Worm (Caenorhabditis elegans) whole organism, L4/young adult: Measurements from ENCODE around the gene haf-3.
"Not testable (repeated sequence)": the region's sequence is repeated elsewhere in the genome, so short reads cannot be mapped to it uniquely, and the experiment has no call there.

Source experiments
- W03F9.2 ChIP-seq: fragments of 150-350 bp; optimal IDR thresholded peaks from 2 replicates; lab custom pipeline; 2014; ENCODE audit warnings: missing biosample characterization, missing genetic modification characterization
- dao-5 ChIP-seq: sonication (generic microtip); optimal IDR thresholded peaks from 2 replicates; lab custom pipeline; 2016; ENCODE audit warnings: missing genotype, missing genetic modification characterization, moderate library complexity, missing compliant biosample characterization
- him-1 ChIP-seq: sonication (generic microtip); optimal IDR thresholded peaks from 2 replicates; lab custom pipeline; 2016; ENCODE audit warnings: missing genotype, missing genetic modification reagents, missing genetic modification characterization, missing compliant biosample characterization

Gene haf-3

DNA sequence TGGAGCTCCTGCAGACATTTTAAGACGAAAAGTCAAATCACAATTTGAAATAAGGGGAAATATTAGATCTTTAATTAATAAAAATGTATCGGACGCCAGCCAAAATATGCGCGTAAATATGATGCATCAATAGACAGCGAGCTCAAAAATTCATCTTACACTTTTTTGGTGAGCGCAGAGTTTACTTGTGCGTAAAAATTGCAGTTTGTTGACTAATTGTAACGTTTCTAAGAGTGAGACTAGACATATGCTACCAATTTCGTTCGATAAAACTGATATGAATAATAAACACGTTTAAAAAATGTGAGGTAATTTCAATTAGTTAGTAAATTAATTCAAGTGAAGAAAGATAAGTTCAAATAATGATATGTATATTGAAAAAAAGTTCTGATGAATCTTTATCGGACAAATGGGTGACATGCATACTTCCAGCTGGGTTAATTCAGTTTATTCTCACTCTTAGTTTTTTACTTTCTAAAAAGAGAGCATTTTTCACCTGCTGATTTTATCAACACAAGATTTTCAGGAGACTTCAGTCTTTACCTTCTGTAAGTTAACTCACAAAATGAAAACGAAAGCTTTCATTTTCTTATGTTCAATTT, 13.3 kb upstream of the haf-3 start, which contains the start of the genes nhr-285 and irld-52:
nhr-285 (minus strand) TSS at position 101 of the 602 bp plus-strand sequence.
irld-52 (plus strand) TSS at position 552 of the 602 bp plus-strand sequence.
- TF ChIP-seq dao-5 (tag; lab: Kevin White, UChicago) (no peak), W03F9.2 (tag; lab: Kevin White, UChicago) (no peak), him-1 (tag; lab: Kevin White, UChicago) (no peak)

DNA sequence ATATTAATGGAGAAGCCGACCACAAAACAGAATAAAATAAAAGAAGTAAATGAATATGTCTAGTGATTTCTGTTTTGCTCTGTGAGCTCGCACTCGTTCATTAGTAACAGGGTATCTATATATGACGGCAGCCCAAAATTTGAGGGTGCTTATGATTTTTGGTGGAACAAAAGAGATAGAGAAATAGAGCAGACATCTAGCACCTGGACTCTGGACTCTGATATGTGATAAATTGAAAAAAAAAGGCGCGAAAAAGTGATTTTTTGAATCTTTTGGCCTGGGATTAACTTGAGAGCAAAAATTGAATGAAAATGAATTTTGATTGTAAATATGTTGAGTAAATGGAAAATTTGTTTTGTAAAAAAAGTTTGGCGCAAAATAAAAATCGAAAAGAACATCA, 10.7 kb upstream of the haf-3 start, which contains the start of gene nhr-283:
nhr-283 (minus strand) TSS at position 101 of the 400 bp plus-strand sequence.
- no peak for TF ChIP-seq him-1 (tag; lab: Kevin White, UChicago)
- no peak for TF ChIP-seq dao-5 (tag; lab: Kevin White, UChicago)

DNA sequence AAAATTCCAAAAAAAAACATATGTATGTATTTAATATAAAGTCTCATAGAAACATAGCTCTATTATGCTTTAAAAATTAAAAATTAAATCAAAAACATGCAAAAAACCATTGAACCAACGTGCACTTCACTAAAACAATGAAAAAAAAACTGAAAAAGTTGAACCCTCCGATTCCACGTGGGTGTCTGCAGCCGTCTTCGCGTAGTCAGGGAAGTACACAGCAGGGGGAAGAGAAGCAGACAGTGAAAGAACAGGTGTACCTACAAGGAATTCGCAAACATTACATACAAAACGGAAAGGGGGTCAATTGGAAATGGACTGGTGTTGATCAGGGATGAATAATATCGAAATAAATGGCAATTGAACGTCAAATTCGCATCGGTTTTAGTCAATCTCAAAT, 8.0 kb upstream of the haf-3 start:
- TF ChIP-seq W03F9.2 (tag; lab: Kevin White, UChicago) (no peak), dao-5 (tag; lab: Kevin White, UChicago) (no peak), him-1 (tag; lab: Kevin White, UChicago) (no peak)

DNA sequence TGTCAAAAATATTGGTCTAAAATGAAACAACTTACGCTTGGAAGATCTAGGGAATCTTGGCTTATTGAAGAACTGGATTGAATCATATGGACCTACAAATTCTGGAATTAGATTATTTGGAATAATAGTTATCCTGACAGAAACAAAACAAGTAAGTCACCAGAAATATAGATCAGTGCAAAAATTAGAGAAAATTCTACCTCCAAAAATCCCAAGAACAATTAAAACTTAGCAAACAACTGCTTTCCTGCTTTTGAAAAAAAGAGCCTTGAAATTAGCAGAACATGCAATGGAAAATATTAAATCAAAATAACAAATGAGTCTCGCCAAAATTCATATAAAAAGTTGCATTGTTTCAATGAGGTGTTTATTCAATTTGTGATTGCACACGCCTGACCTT, 7.2 kb upstream of the haf-3 start, which contains the start of gene nhr-60:
nhr-60 (minus strand) TSS at position 101 of the 400 bp plus-strand sequence.
- TF ChIP-seq him-1 (tag; lab: Kevin White, UChicago) (no peak), W03F9.2 (tag; lab: Kevin White, UChicago) (no peak), dao-5 (tag; lab: Kevin White, UChicago) (no peak)

DNA sequence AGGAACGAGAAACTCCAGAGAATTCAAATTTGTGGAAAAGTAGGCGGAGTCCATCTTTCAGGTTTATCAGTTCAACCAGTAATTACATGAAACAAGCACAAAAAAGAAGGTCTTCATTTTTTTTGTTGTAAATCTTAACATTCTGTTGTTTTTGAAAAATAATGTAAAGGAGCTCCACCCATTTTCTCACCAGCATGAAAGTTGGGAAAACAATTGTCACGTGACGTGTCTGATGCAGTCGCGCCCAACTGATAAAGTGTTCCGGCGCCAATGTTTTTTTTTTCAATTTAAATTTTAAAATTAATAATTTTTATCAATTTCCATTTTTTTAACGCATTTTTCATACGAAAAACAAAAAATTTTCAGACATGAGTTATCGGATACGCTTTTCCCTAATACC, 3.1 kb upstream of the haf-3 start, which contains the start of gene F57A10.4:
F57A10.4 (plus strand) TSS at position 367 of the 400 bp plus-strand sequence.
- no peak for TF ChIP-seq him-1 (tag; lab: Kevin White, UChicago)
- TF ChIP-seq W03F9.2 (tag; lab: Kevin White, UChicago): no peak
- TF ChIP-seq dao-5 (tag; lab: Kevin White, UChicago): no peak

DNA sequence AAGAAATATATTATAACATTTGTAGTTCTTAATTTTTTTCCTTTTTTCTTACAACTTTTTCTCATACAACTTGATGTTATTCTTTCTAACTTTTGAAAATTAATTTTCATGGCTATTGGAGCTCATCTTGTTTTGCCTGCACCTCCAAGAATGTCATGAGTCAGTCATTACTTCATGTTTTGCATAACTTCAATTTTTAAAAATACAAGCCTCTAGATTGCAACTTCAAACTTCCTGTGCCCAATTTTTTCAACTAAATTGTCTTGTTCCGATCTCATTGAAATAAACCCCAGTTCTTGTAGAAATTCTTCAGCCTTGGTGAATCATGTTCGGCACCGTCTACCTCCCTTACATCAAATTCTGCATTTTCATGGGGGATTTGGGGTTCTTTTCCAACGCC, 7.5 kb downstream of the haf-3 start, which contains the start of gene str-9:
str-9 (plus strand) TSS at position 301 of the 400 bp plus-strand sequence.
- TF ChIP-seq dao-5 (tag; lab: Kevin White, UChicago): no peak
- TF ChIP-seq him-1 (tag; lab: Kevin White, UChicago): no peak
- TF ChIP-seq W03F9.2 (tag; lab: Kevin White, UChicago): no peak

DNA sequence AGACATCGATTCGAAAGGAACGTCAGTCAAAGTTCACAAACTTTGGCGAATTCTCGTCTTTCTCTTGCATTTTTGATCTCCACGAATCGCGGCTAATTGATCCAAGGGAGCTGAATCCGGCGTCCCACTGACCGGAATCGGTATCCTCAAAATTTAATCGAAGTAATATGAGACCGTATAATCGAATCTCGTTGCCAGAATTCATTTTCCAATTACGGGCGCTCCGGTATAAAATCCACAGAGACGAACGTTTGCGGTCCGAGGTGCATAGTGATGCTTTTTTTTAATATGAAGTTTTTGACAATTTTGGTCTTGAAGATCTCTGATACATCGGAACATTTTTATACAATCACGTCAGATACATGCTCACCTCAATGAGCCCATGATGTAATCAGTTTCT, 8.3 kb downstream of the haf-3 start:
- TF ChIP-seq dao-5 (tag; lab: Kevin White, UChicago): no peak

DNA sequence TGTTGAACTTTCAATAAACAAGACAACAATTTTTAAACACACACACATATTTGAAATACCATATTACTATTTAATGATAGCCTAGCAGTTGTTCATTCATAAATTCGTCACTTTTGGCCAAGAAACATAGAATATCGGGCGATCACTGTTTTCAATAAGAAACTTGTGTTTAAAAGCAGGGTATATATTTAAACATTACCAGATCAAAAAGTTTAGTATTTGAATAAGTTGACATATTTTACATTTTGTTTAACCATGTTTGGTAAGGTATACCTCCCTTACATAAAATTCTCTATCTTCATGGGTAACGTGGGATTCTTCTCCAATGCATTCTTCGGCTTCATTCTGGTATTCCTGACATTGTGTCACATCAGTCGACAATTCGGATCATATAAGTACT, 11.2 kb downstream of the haf-3 start, which contains the start of gene str-8:
str-8 (plus strand) TSS at position 301 of the 400 bp plus-strand sequence.
- TF ChIP-seq W03F9.2, dao-5, him-1 (tag; lab: Kevin White, UChicago): not testable (repeated sequence)

DNA sequence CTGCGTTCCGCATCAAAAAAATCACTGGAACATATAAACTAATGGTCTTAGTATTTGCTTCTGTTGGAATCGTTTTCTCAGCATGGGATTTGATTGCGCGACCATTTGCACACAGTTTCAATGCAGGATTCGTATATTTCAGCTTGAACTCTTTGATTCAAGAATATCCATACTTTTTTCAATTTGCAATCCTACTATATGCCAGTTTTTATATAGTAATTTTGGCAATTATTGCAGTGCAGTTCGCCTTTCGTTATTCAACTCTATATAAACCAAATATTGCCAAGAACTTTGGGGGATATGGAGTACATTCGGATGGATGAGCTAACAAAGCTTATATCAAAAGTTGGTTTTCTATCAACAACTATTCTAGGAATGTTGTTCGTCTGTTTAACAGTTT, 13.0 kb downstream of the haf-3 start, which contains the start of gene str-5:
str-5 (plus strand) TSS at position 301 of the 400 bp plus-strand sequence.
- not testable (repeated sequence) for TF ChIP-seq him-1, W03F9.2, dao-5 (tag; lab: Kevin White, UChicago)

DNA sequence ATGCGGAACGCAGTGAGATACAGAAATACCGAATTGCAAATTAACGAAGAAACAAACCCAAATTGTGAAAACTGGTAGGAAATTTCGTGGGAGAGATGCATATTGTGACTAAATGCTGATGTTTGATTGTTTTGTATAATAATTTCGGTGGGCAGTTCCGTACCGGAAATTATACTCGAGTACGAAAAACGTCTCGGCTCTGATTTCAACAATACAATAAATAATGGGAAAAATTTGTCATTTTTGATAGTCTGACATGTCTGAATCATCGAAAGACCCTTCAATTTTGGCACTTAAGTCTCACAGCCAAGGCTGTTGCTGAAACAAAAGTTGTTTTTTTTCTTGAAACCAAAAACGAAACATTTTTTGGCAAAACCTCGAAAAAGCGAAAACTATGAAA, 13.9 kb downstream of the haf-3 start, which contains the start of gene str-43:
str-43 (minus strand) TSS at position 101 of the 400 bp plus-strand sequence.
- TF ChIP-seq dao-5 (tag; lab: Kevin White, UChicago) (no peak), W03F9.2 (tag; lab: Kevin White, UChicago) (no peak), him-1 (tag; lab: Kevin White, UChicago) (no peak)

DNA sequence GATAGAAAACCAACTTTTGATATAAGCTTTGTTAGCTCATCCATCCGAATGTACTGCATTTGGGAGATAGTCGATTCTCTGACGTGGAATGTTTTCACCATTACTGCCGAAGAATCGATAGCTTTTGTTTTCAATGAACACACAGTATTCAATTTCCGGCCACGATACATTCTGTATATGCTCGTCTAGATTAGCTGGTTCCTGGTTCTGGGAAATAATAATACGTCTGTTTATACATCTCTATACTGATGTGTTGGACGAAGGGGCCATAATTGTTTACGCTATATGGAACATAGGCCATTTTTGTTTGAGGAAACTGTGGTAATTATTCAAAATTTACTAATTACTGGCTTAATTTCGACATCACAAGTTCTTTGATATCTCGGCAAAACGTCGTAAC, 15.8 kb downstream of the haf-3 start, which contains the start of gene str-6:
str-6 (minus strand) TSS at position 101 of the 400 bp plus-strand sequence.
- TF ChIP-seq W03F9.2 (tag; lab: Kevin White, UChicago) (no peak), him-1 (tag; lab: Kevin White, UChicago) (no peak), dao-5 (tag; lab: Kevin White, UChicago) (no peak)

DNA sequence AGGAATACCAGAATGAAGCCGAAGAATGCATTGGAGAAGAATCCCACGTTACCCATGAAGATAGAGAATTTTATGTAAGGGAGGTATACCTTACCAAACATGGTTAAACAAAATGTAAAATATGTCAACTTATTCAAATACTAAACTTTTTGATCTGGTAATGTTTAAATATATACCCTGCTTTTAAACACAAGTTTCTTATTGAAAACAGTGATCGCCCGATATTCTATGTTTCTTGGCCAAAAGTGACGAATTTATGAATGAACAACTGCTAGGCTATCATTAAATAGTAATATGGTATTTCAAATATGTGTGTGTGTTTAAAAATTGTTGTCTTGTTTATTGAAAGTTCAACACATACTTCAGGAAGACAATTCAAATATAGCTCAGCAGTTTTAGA, 17.6 kb downstream of the haf-3 start, which contains the start of gene T23D5.8:
T23D5.8 (minus strand) TSS at position 101 of the 400 bp plus-strand sequence.
- TF ChIP-seq him-1, dao-5, W03F9.2 (tag; lab: Kevin White, UChicago): not testable (repeated sequence)

DNA sequence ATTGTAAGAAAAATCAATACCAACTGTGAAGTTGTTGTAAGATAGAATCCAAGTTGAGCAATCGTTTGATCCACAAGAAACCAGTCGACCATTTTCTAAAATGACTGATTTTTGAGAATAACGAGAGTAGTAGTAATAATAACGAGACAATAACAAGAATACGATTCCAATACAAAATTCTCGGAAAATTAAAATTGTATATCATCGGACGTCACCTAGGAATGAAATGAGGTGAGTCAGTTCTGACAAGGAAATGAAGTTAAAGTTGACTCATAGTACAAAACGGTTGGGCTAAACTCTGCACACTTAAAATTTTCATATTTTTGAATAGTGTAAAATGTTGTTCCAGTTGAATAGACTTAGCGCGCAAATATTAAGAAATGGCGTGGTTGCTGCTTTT, 21.6 kb downstream of the haf-3 start, which contains the start of gene str-19:
str-19 (minus strand) TSS at position 101 of the 400 bp plus-strand sequence.
- not testable (repeated sequence) for TF ChIP-seq dao-5, him-1, W03F9.2 (tag; lab: Kevin White, UChicago)
